Worm (Caenorhabditis elegans): Measurements from ENCODE around the gene srw-139.
"Not testable (repeated sequence)": the region's sequence is repeated elsewhere in the genome, so short reads cannot be mapped to it uniquely, and the experiment has no call there.

The srw-139 gene

ce11 chrV:2960894-2961293, 24.3 kb downstream of the srw-139 start, which contains the start of gene srw-144:
TSS of gene srw-144 (minus strand) at chrV:2960994.
- TF ChIP-seq nfya-1 (tag; optimal IDR thresholded peaks at IDR 0.05; ENCODE audit: insufficient read depth) (no peak), nhr-43 (tag; optimal IDR thresholded peaks at IDR 0.05; ENCODE audit: poor library complexity, severe bottlenecking) (no peak), eor-1 (tag; optimal IDR thresholded peaks at IDR 0.05) (no peak), aly-2 (tag; optimal IDR thresholded peaks at IDR 0.05) (no peak), elt-3 (tag; optimal IDR thresholded peaks at IDR 0.05) (no peak), elt-1 (tag; optimal IDR thresholded peaks at IDR 0.05) (no peak), mdl-1 (tag; optimal IDR thresholded peaks at IDR 0.05) (no peak), R02D3.7 (tag; optimal IDR thresholded peaks at IDR 0.05) (no peak), jun-1 (tag; optimal IDR thresholded peaks at IDR 0.05) (no peak), nhr-25 (tag; optimal IDR thresholded peaks at IDR 0.05) (no peak), fos-1 (tag; optimal IDR thresholded peaks at IDR 0.05) (no peak), pqm-1 (tag; optimal IDR thresholded peaks at IDR 0.05) (no peak), tbx-2 (tag; optimal IDR thresholded peaks at IDR 0.05) (no peak), ztf-4 (tag; optimal IDR thresholded peaks at IDR 0.05) (no peak), fkh-10 (GFP tag; optimal IDR thresholded peaks at IDR 0.05) (no peak), ama-1 (optimal IDR thresholded peaks at IDR 0.05) (no peak), nhr-11 (tag; optimal IDR thresholded peaks at IDR 0.05) (no peak), nhr-237 (tag; optimal IDR thresholded peaks at IDR 0.05) (no peak)

DNA sequence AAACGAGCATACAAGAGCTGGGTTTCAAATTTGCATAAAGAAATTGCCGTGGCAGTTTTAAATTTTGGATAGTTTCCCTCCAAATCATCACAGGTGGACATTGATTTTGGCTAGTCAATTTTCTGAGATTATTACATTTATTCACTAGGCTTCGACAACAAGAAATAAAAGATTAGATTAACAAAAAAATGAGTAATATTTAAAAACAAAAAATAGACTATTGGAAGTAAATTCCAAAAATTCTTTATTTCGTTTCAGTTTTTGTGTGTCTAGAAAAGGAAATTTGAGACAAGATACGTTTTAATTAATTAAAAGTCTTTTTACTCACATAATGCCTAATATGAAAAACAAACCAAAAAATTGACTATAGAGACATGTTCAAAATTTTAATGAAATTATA, 27.0 kb downstream of the srw-139 start, which contains the start of gene srw-142:
Gene srw-142, minus strand, starts transcription at position 101 of the 400 bp plus-strand sequence.
- TF ChIP-seq egl-5 (tag; optimal IDR thresholded peaks at IDR 0.05) (no peak), fos-1 (tag; optimal IDR thresholded peaks at IDR 0.05) (no peak)

DNA sequence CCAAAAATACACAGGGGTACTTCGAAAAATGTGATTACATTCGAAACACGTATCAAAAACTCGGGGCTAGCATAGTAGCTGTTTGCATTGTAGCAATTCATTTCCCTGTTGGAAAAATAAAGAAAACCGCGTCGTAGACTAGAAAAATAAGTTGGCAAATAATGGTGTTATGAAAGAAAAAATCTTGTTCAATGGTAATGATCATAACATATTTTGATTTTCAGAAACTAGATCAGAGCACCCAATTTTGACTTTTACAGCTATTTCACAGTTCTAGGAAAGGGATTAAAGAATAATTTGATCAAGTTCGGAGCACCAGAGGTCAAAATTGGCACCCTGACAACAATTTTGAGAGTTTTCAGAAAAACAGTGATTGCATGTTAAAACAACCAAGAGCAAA, 29.9 kb downstream of the srw-139 start, which contains the start of gene srh-248:
Gene srh-248, minus strand, starts transcription at position 101 of the 400 bp plus-strand sequence.
- TF ChIP-seq elt-1 (tag; optimal IDR thresholded peaks at IDR 0.05); ceh-28 (tag; optimal IDR thresholded peaks at IDR 0.05); nhr-43 (tag; optimal IDR thresholded peaks at IDR 0.05; ENCODE audit: poor library complexity, severe bottlenecking): not testable (repeated sequence)

ce11 chrV:2952102-2952501, 33.1 kb downstream of the srw-139 start, which contains the start of gene srw-122:
TSS of gene srw-122 (minus strand) at chrV:2952202.
- TF ChIP-seq fkh-10 (GFP tag; optimal IDR thresholded peaks at IDR 0.05); pha-4 (tag; optimal IDR thresholded peaks at IDR 0.05); unc-39 (tag; optimal IDR thresholded peaks at IDR 0.05): not testable (repeated sequence)

DNA sequence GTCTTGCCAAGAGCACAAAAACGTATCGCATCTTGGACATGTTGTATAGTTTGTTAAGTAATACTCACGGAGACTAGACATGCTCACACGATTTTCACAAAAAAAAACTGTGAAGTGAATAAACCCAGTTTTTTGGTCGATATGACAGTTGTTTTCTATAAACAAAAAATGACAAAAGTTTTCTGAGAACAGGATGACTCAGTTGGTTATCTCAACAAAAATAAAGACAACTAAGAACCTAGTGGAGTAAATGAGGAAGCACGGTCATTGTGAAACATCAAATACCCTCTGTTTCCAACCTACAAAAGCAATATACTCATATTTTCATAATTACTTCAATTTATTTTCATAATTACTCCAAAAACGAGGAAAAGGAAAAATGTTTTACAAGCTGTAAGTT, 39.6 kb downstream of the srw-139 start, which contains the start of gene srh-87:
Gene srh-87, minus strand, starts transcription at position 101 of the 400 bp plus-strand sequence.
- no peak for TF ChIP-seq ztf-11 (tag; optimal IDR thresholded peaks at IDR 0.05)
- TF ChIP-seq fkh-2 (tag; optimal IDR thresholded peaks at IDR 0.05): no peak
- no peak for TF ChIP-seq elt-2 (tag; optimal IDR thresholded peaks at IDR 0.05)
- no peak for TF ChIP-seq elt-1 (tag; optimal IDR thresholded peaks at IDR 0.05)
- TF ChIP-seq nhr-12 (tag; optimal IDR thresholded peaks at IDR 0.05): no peak
- TF ChIP-seq ceh-9 (tag; optimal IDR thresholded peaks at IDR 0.05): no peak
- TF ChIP-seq nhr-28 (tag; optimal IDR thresholded peaks at IDR 0.05): no peak
- TF ChIP-seq daf-12 (tag; optimal IDR thresholded peaks at IDR 0.05): no peak
- TF ChIP-seq jun-1 (tag; optimal IDR thresholded peaks at IDR 0.05): no peak
- TF ChIP-seq mdl-1 (tag; optimal IDR thresholded peaks at IDR 0.05): no peak
- no peak for TF ChIP-seq nhr-67 (tag; optimal IDR thresholded peaks at IDR 0.05)
- no peak for TF ChIP-seq nhr-43 (tag; optimal IDR thresholded peaks at IDR 0.05; ENCODE audit: poor library complexity, severe bottlenecking)
- no peak for TF ChIP-seq mml-1 (tag; optimal IDR thresholded peaks at IDR 0.05)
- TF ChIP-seq aly-2 (tag; optimal IDR thresholded peaks at IDR 0.05): no peak

DNA sequence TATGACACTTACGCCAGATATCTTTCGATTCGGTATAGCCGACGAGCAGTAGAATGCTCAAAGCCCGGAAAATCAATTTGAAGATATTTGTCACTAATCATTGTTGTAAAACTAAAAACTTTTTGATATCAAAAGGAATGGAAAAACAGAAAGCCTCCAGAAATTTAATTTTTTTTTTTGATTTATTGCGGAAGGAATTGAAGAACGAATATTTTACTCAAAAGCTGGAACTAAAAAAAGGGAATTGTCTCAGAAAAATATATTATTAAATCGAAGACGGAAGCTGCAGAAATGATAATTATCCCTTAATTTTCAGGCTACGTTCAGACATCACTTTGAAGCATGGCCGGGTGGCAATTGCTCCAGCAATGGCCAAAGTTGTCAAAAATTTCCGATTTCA, 41.4 kb downstream of the srw-139 start, which contains the start of gene srw-137:
Gene srw-137, minus strand, starts transcription at position 101 of the 400 bp plus-strand sequence.
- no peak for TF ChIP-seq elt-2 (tag; optimal IDR thresholded peaks at IDR 0.05)
- TF ChIP-seq nhr-23 (tag; optimal IDR thresholded peaks at IDR 0.05): no peak
- TF ChIP-seq snpc-4 (tag; optimal IDR thresholded peaks at IDR 0.05): no peak
- TF ChIP-seq nhr-11 (tag; optimal IDR thresholded peaks at IDR 0.05): no peak
- TF ChIP-seq elt-3 (tag; optimal IDR thresholded peaks at IDR 0.05): no peak
- no peak for TF ChIP-seq ztf-4 (tag; optimal IDR thresholded peaks at IDR 0.05)
- no peak for TF ChIP-seq mml-1 (tag; optimal IDR thresholded peaks at IDR 0.05)
- no peak for TF ChIP-seq ZK546.5 (tag; optimal IDR thresholded peaks at IDR 0.05)
- no peak for TF ChIP-seq ceh-82 (tag; optimal IDR thresholded peaks at IDR 0.05)
- no peak for TF ChIP-seq nhr-25 (tag; optimal IDR thresholded peaks at IDR 0.05)
- no peak for TF ChIP-seq ztf-11 (tag; optimal IDR thresholded peaks at IDR 0.05)
- no peak for TF ChIP-seq lin-39 (tag; optimal IDR thresholded peaks at IDR 0.05)
- TF ChIP-seq nhr-76 (tag; optimal IDR thresholded peaks at IDR 0.05): no peak
- no peak for TF ChIP-seq ceh-28 (tag; optimal IDR thresholded peaks at IDR 0.05)
- no peak for TF ChIP-seq R02D3.7 (tag; optimal IDR thresholded peaks at IDR 0.05)

Measured in whole organism, L3 larva.